Worm (Caenorhabditis elegans) whole organism, L2 larva: ENCODE measurements around the gene sdz-26.

Experiments
- aly-2 ChIP-seq: fragments of 150-350 bp; optimal IDR thresholded peaks from 2 replicates; lab custom pipeline; 2014; ENCODE audit warnings: missing biosample characterization, missing genetic modification characterization
- ama-1 ChIP-seq: fragments of 150-350 bp; optimal IDR thresholded peaks from 2 replicates; lab custom pipeline; 2018; ENCODE audit warnings: inconsistent platforms
- blmp-1 ChIP-seq: sonication (generic microtip); optimal IDR thresholded peaks from 2 replicates; lab custom pipeline; 2017; ENCODE audit warnings: missing genetic modification characterization, mild to moderate bottlenecking, missing compliant biosample characterization, antibody characterized with exemption, moderate library complexity; ENCODE audit not compliant: insufficient read depth
- ceh-82 ChIP-seq: fragments of 150-350 bp; optimal IDR thresholded peaks from 2 replicates; lab custom pipeline; 2014; ENCODE audit warnings: missing biosample characterization, missing genetic modification characterization
- crh-2 ChIP-seq: sonication (generic microtip); optimal IDR thresholded peaks from 2 replicates; lab custom pipeline; 2017; ENCODE audit warnings: missing biosample characterization, missing genetic modification characterization
- fos-1 ChIP-seq: fragments of 150-350 bp; optimal IDR thresholded peaks from 2 replicates; lab custom pipeline; 2014; ENCODE audit warnings: missing biosample characterization, missing genetic modification characterization
- lin-13 ChIP-seq: fragments of 150-350 bp; optimal IDR thresholded peaks from 2 replicates; lab custom pipeline; 2014; ENCODE audit warnings: missing biosample characterization, missing genetic modification reagents, missing genetic modification characterization
- lin-39 ChIP-seq: fragments of 150-350 bp; optimal IDR thresholded peaks from 2 replicates; lab custom pipeline; 2014; ENCODE audit warnings: missing biosample characterization, missing genetic modification reagents, missing genetic modification characterization
- mdl-1 ChIP-seq, 2 experiments: fragments of 150-350 bp in 1 of 2; sonication (generic microtip) in 1 of 2; optimal IDR thresholded peaks; 2 replicates each; lab custom pipeline; 2017; ENCODE audit warnings: missing biosample characterization in 2 of 2, missing genetic modification characterization in 2 of 2
- sem-4 ChIP-seq: fragments of 150-350 bp; optimal IDR thresholded peaks from 2 replicates; lab custom pipeline; 2014; ENCODE audit warnings: missing biosample characterization, missing genetic modification reagents, missing genetic modification characterization
- unc-55 ChIP-seq: fragments of 150-350 bp; sonication (generic microtip); optimal IDR thresholded peaks from 3 replicates; lab custom pipeline; 2014; ENCODE audit warnings: missing biosample characterization, missing genetic modification reagents, missing genetic modification characterization
- unc-62 ChIP-seq: fragments of 150-350 bp; optimal IDR thresholded peaks from 2 replicates; lab custom pipeline; 2014; ENCODE audit warnings: missing biosample characterization, missing genetic modification reagents, missing genetic modification characterization
- ztf-4 ChIP-seq: fragments of 150-350 bp; optimal IDR thresholded peaks from 2 replicates; lab custom pipeline; 2014; ENCODE audit warnings: missing biosample characterization, missing genetic modification characterization

DNA sequence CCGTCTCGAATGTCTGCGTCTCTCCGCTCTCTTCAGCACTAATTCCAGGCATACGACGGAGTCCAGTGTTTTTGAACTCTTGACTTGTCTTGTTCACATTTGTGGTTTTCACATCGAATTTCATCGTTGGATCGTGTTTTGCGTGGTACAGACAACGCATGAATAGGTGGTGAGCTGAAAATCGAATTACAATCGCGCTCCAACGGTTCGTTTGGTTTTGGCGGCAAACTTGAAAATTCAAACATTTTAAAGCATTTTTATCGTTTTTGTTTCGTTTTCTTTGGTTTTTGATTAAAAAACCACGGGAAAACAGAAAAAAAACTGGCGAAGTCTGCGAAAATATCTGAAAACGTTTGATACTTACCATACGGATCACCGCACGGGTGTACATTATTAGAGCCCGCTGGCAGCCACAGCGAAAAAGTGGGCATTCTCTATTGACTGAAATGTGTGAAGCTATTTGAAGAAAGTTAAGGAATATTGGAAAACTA, 31.5 kb downstream of the sdz-26 start, which contains the start of gene exl-1:
- TF ChIP-seq lin-13 (GFP tag; lab: Kevin White, UChicago) (no peak), lin-39 (tag; lab: Kevin White, UChicago) (no peak), crh-2 (tag; lab: Kevin White, UChicago) (no peak), mdl-1 (tag; optimal IDR thresholded peaks at IDR 0.05; lab: Kevin White, UChicago) (no peak), fos-1 (tag; lab: Kevin White, UChicago) (no peak), sem-4 (tag; lab: Kevin White, UChicago) (no peak), blmp-1 (no peak), ztf-4 (tag; lab: Kevin White, UChicago) (no peak), aly-2 (no peak), unc-55 (no peak), ceh-82 (no peak), ama-1 (lab: Kevin White, UChicago) (no peak), unc-62 (GFP tag; lab: Kevin White, UChicago) (no peak)
